Worm (Caenorhabditis elegans) whole organism, young adult: ENCODE data around the gene ZK185.2.

ENCODE experiments used
- F49E8.2 ChIP-seq: sonication (generic microtip); optimal IDR thresholded peaks from 3 replicates; lab custom pipeline; 2017; ENCODE audit warnings: missing genetic modification characterization, mild to moderate bottlenecking, missing compliant biosample characterization, antibody characterized with exemption, moderate library complexity; ENCODE audit not compliant: insufficient read depth
- Y53G8AR.9 ChIP-seq: fragments of 200-800 bp; sonication (Bioruptor generic); conservative IDR thresholded peaks from 2 replicates; pipeline ENCODE4 v1.3.6; 2022; ENCODE audit warnings: missing genetic modification reagents, missing genetic modification characterization, missing compliant biosample characterization
- Y95B8A.8 ChIP-seq: fragments of 200-800 bp; sonication (Bioruptor generic); IDR thresholded peaks from 2 replicates; pipeline ENCODE4 v1.3.6; 2022; ENCODE audit warnings: missing genetic modification reagents, missing genetic modification characterization, missing compliant biosample characterization
- aptf-2 ChIP-seq: fragments of 200-800 bp; sonication (Bioruptor generic); conservative IDR thresholded peaks from 2 replicates; pipeline ENCODE4 v1.3.6; 2022; ENCODE audit warnings: missing genetic modification reagents, missing genetic modification characterization, missing compliant biosample characterization
- attf-3 ChIP-seq: fragments of 200-800 bp; sonication (Bioruptor generic); conservative IDR thresholded peaks from 2 replicates; pipeline ENCODE4 v1.3.6; 2022; ENCODE audit warnings: missing genetic modification reagents, missing genetic modification characterization, missing compliant biosample characterization
- attf-5 ChIP-seq: fragments of 200-800 bp; sonication (Bioruptor generic); optimal IDR thresholded peaks from 2 replicates; lab custom pipeline; 2018; ENCODE audit warnings: mild to moderate bottlenecking, missing genetic modification characterization, missing compliant biosample characterization
- attf-6 ChIP-seq: fragments of 200-800 bp; sonication (Bioruptor generic); IDR thresholded peaks from 2 replicates; pipeline ENCODE4 v1.3.6; 2022; ENCODE audit warnings: missing genetic modification reagents, missing genetic modification characterization, missing compliant biosample characterization
- bed-1 ChIP-seq: fragments of 200-800 bp; sonication (Bioruptor generic); IDR thresholded peaks from 2 replicates; pipeline ENCODE4 v1.3.6; 2022; ENCODE audit warnings: missing genetic modification reagents, missing genetic modification characterization, missing compliant biosample characterization
- ceh-100 ChIP-seq: fragments of 200-800 bp; sonication (Bioruptor generic); IDR thresholded peaks from 2 replicates; pipeline ENCODE4 v1.3.6; 2022; ENCODE audit warnings: missing genetic modification reagents, missing genetic modification characterization, missing compliant biosample characterization
- ceh-27 ChIP-seq: fragments of 200-800 bp; sonication (Bioruptor generic); optimal IDR thresholded peaks from 2 replicates; lab custom pipeline; 2018; ENCODE audit warnings: mild to moderate bottlenecking, missing genetic modification characterization, moderate library complexity, missing compliant biosample characterization
- ceh-58 ChIP-seq: fragments of 200-800 bp; sonication (Bioruptor generic); IDR thresholded peaks from 2 replicates; pipeline ENCODE4 v1.3.6; 2022; ENCODE audit warnings: missing genetic modification characterization, missing compliant biosample characterization
- chd-7 ChIP-seq: sonication (generic microtip); optimal IDR thresholded peaks from 2 replicates; lab custom pipeline; 2016; ENCODE audit warnings: mild to moderate bottlenecking, missing genetic modification characterization, moderate library complexity, missing compliant biosample characterization
- die-1 ChIP-seq: sonication (generic microtip); optimal IDR thresholded peaks from 2 replicates; lab custom pipeline; 2016; ENCODE audit warnings: missing genotype, mild to moderate bottlenecking, missing genetic modification characterization, missing compliant biosample characterization
- dox-1 ChIP-seq: fragments of 200-800 bp; sonication (Bioruptor generic); IDR thresholded peaks from 2 replicates; pipeline ENCODE4 v1.3.6; 2022; ENCODE audit warnings: missing genetic modification reagents, missing genetic modification characterization, missing compliant biosample characterization
- dpl-1 ChIP-seq: fragments of 150-350 bp; optimal IDR thresholded peaks from 2 replicates; lab custom pipeline; 2014; ENCODE audit warnings: missing biosample characterization, missing genetic modification reagents, missing genetic modification characterization
- efl-1 ChIP-seq: fragments of 150-350 bp; optimal IDR thresholded peaks from 2 replicates; lab custom pipeline; 2014; ENCODE audit warnings: missing biosample characterization, missing genetic modification reagents, missing genetic modification characterization
- egl-44 ChIP-seq: fragments of 200-800 bp; sonication (Bioruptor generic); IDR thresholded peaks from 2 replicates; pipeline ENCODE4 v1.3.6; 2022; ENCODE audit warnings: missing genetic modification reagents, missing genetic modification characterization, missing compliant biosample characterization
- egrh-3 ChIP-seq: fragments of 200-800 bp; sonication (Bioruptor generic); IDR thresholded peaks from 2 replicates; pipeline ENCODE4 v1.3.6; 2022; ENCODE audit warnings: missing genetic modification reagents, missing genetic modification characterization, missing compliant biosample characterization
- fkh-3 ChIP-seq: sonication (generic microtip); optimal IDR thresholded peaks from 2 replicates; lab custom pipeline; 2016; ENCODE audit warnings: mild to moderate bottlenecking, missing genetic modification characterization, missing compliant biosample characterization
- hrde-1 ChIP-seq: sonication (generic microtip); optimal IDR thresholded peaks from 2 replicates; lab custom pipeline; 2016; ENCODE audit warnings: missing genetic modification characterization, mild to moderate bottlenecking, missing compliant biosample characterization, moderate library complexity, missing genotype, missing genetic modification reagents, borderline replicate concordance
- lag-1 ChIP-seq: fragments of 200-800 bp; sonication (Bioruptor generic); IDR thresholded peaks from 2 replicates; pipeline ENCODE4 v1.3.6; 2022; ENCODE audit warnings: missing genetic modification reagents, missing genetic modification characterization, missing compliant biosample characterization
- lin-35 ChIP-seq, 3 experiments: fragments of 150-350 bp in 2 of 3; sonication (generic microtip) in 1 of 3; optimal IDR thresholded peaks; 2 replicates each; lab custom pipeline; 2014 to 2018; ENCODE audit warnings: missing biosample characterization in 3 of 3, missing genetic modification characterization in 3 of 3, missing genetic modification reagents in 3 of 3
- lin-40 ChIP-seq: sonication (generic microtip); optimal IDR thresholded peaks from 2 replicates; lab custom pipeline; 2016; ENCODE audit warnings: missing genetic modification characterization, mild to moderate bottlenecking, missing compliant biosample characterization, missing genotype, missing genetic modification reagents
- mcd-1 ChIP-seq: fragments of 200-800 bp; sonication (Bioruptor generic); IDR thresholded peaks from 2 replicates; pipeline ENCODE4 v1.3.6; 2022; ENCODE audit warnings: missing genetic modification reagents, missing genetic modification characterization, missing compliant biosample characterization
- nfya-1 ChIP-seq: sonication (generic microtip); optimal IDR thresholded peaks from 2 replicates; lab custom pipeline; 2017; ENCODE audit warnings: antibody characterized with exemption, missing compliant biosample characterization, missing genetic modification characterization, borderline replicate concordance; ENCODE audit not compliant: insufficient read depth
- nhr-120 ChIP-seq: fragments of 200-800 bp; sonication (Bioruptor generic); IDR thresholded peaks from 2 replicates; pipeline ENCODE4 v1.3.6; 2022; ENCODE audit warnings: missing genetic modification characterization, missing compliant biosample characterization
- nhr-90 ChIP-seq: sonication (generic microtip); optimal IDR thresholded peaks from 2 replicates; lab custom pipeline; 2016; ENCODE audit warnings: missing genotype, mild to moderate bottlenecking, missing genetic modification characterization, missing compliant biosample characterization
- pha-4 ChIP-seq: fragments of 150-350 bp; sonication (generic microtip); optimal IDR thresholded peaks from 2 replicates; lab custom pipeline; 2014; ENCODE audit warnings: missing biosample characterization, missing genetic modification reagents, missing genetic modification characterization
- sea-2 ChIP-seq: fragments of 200-800 bp; sonication (Bioruptor generic); IDR thresholded peaks from 2 replicates; pipeline ENCODE4 v1.3.6; 2022; ENCODE audit warnings: missing genetic modification characterization, missing compliant biosample characterization
- tbp1 ChIP-seq: fragments of 200-800 bp; sonication (Bioruptor generic); optimal IDR thresholded peaks from 2 replicates; lab custom pipeline; 2018; ENCODE audit warnings: mild to moderate bottlenecking, missing genetic modification characterization, missing compliant biosample characterization
- unc-62 ChIP-seq: fragments of 150-350 bp; optimal IDR thresholded peaks from 2 replicates; lab custom pipeline; 2014; ENCODE audit warnings: missing biosample characterization, missing genetic modification reagents, missing genetic modification characterization
- zfh-2 ChIP-seq: fragments of 200-800 bp; sonication (Bioruptor generic); conservative IDR thresholded peaks from 2 replicates; pipeline ENCODE4 v1.3.6; 2022; ENCODE audit warnings: missing genetic modification reagents, missing genetic modification characterization, missing compliant biosample characterization
- zim-3 ChIP-seq: sonication (generic microtip); optimal IDR thresholded peaks from 2 replicates; lab custom pipeline; 2017; ENCODE audit warnings: mild to moderate bottlenecking, missing genetic modification characterization, moderate library complexity, missing compliant biosample characterization
- ztf-22 ChIP-seq: fragments of 200-800 bp; sonication (Bioruptor generic); optimal IDR thresholded peaks from 2 replicates; lab custom pipeline; 2018; ENCODE audit warnings: mild to moderate bottlenecking, missing genetic modification characterization, moderate library complexity, missing compliant biosample characterization
- ztf-28 ChIP-seq: fragments of 200-800 bp; sonication (Bioruptor generic); IDR thresholded peaks from 2 replicates; pipeline ENCODE4 v1.3.6; 2022; ENCODE audit warnings: missing genetic modification reagents, missing genetic modification characterization, missing compliant biosample characterization

The ZK185.2 gene

ce11 chrIV:4565882-4566281 lies 29.5 kb downstream of the ZK185.2 start:
- no peak for TF ChIP-seq aptf-2 (GFP tag; lab: Robert Waterston, UW)
- TF ChIP-seq bed-1 (GFP tag; lab: Robert Waterston, UW): no peak
- no peak for TF ChIP-seq attf-3 (GFP tag; lab: Robert Waterston, UW)
- TF ChIP-seq lin-40 (tag; lab: Kevin White, UChicago): no peak
- no peak for TF ChIP-seq egl-44
- TF ChIP-seq fkh-3 (tag; lab: Kevin White, UChicago): no peak
- TF ChIP-seq chd-7 (tag; lab: Kevin White, UChicago): no peak
- TF ChIP-seq ceh-100 (GFP tag; lab: Robert Waterston, UW): no peak
- TF ChIP-seq Y95B8A.8 (GFP tag; lab: Robert Waterston, UW): no peak
- no peak for TF ChIP-seq ztf-28 (GFP tag; lab: Robert Waterston, UW)
- no peak for TF ChIP-seq unc-62 (GFP tag; lab: Kevin White, UChicago)
- no peak for TF ChIP-seq nhr-120 (GFP tag; lab: Robert Waterston, UW)
- TF ChIP-seq sea-2: no peak
- TF ChIP-seq efl-1 (GFP tag; lab: Kevin White, UChicago): no peak
- no peak for TF ChIP-seq ztf-22
- no peak for TF ChIP-seq tbp1 (GFP tag; lab: Kevin White, UChicago)
- TF ChIP-seq Y53G8AR.9 (GFP tag; lab: Robert Waterston, UW): no peak
- no peak for TF ChIP-seq F49E8.2 (tag; lab: Kevin White, UChicago)

- TF ChIP-seq lag-1 (GFP tag; lab: Robert Waterston, UW): no peak
- no peak for TF ChIP-seq dpl-1
- TF ChIP-seq lin-35 (GFP tag; optimal IDR thresholded peaks at IDR 0.05; lab: Kevin White, UChicago): no peak
- TF ChIP-seq nhr-90 (tag; lab: Kevin White, UChicago): no peak
- no peak for TF ChIP-seq zfh-2 (GFP tag; lab: Robert Waterston, UW)
- no peak for TF ChIP-seq hrde-1
- TF ChIP-seq mcd-1 (GFP tag; lab: Robert Waterston, UW): no peak
- TF ChIP-seq aptf-2 (GFP tag; lab: Robert Waterston, UW): no peak
- no peak for TF ChIP-seq attf-6 (GFP tag; lab: Robert Waterston, UW)
- no peak for TF ChIP-seq attf-5
- TF ChIP-seq bed-1 (GFP tag; lab: Robert Waterston, UW): no peak
Observed at ce11 chrIV:4567343-4567742, 31.0 kb downstream of the ZK185.2 start, which contains the start of gene F28E10.4. Gene F28E10.4 (minus strand): TSS chrIV:4567443.

ce11 chrIV:4568402-4568891 lies 32.1 kb downstream of the ZK185.2 start, which contains the start of gene F28E10.1:
Gene F28E10.1 (plus strand): TSS chrIV:4568841.
- TF ChIP-seq nhr-90 (tag; lab: Kevin White, UChicago): no peak
- peak; percentile 4 for TF ChIP-seq ceh-27 (GFP tag; lab: Kevin White, UChicago)
- TF ChIP-seq die-1 (tag; lab: Kevin White, UChicago): no peak
- TF ChIP-seq ceh-58: no peak
- TF ChIP-seq zim-3 (tag; lab: Kevin White, UChicago): no peak
- TF ChIP-seq nfya-1 (tag; lab: Kevin White, UChicago): no peak
- no peak for TF ChIP-seq attf-6 (GFP tag; lab: Robert Waterston, UW)
- no peak for TF ChIP-seq egl-44
- no peak for TF ChIP-seq pha-4

ce11 chrIV:4570599-4570998 lies 34.3 kb downstream of the ZK185.2 start:
- TF ChIP-seq egrh-3 (GFP tag; lab: Robert Waterston, UW) (peak; percentile 21; the same call in 1 of the 2 replicates), dox-1 (GFP tag; lab: Robert Waterston, UW) (no peak), zfh-2 (GFP tag; lab: Robert Waterston, UW) (peak; percentile 72)
